Fruit fly (Drosophila melanogaster) whole organism, embryonic: ENCODE data around the gene CG14718.

Experiments used
- Bdp1 ChIP-seq: fragments of 200-800 bp; sonication (Bioruptor generic); optimal IDR thresholded peaks from 3 replicates; lab custom pipeline; 2016; ENCODE audit warnings: missing biosample characterization, missing genetic modification characterization
- CG10147 ChIP-seq: fragments of 200-800 bp; sonication (Bioruptor generic); optimal IDR thresholded peaks from 2 replicates; lab custom pipeline; 2019; ENCODE audit warnings: missing biosample characterization, mild to moderate bottlenecking, missing genetic modification characterization, moderate library complexity
- CG12744 ChIP-seq: fragments of 200-800 bp; sonication (Bioruptor generic); optimal IDR thresholded peaks from 2 replicates; lab custom pipeline; 2016; ENCODE audit warnings: missing biosample characterization, missing genetic modification characterization
- CG12769 ChIP-seq: fragments of 200-800 bp; sonication (Bioruptor generic); optimal IDR thresholded peaks from 2 replicates; lab custom pipeline; 2019; ENCODE audit warnings: missing biosample characterization, mild to moderate bottlenecking, missing genetic modification characterization, moderate library complexity
- CG15514 ChIP-seq: fragments of 200-800 bp; sonication (Bioruptor generic); optimal IDR thresholded peaks from 3 replicates; lab custom pipeline; 2017; ENCODE audit warnings: missing biosample characterization, missing genetic modification characterization, mild to moderate bottlenecking, moderate library complexity, missing genetic modification reagents
- CG1603 ChIP-seq: fragments of 200-800 bp; sonication (Bioruptor generic); optimal IDR thresholded peaks from 2 replicates; lab custom pipeline; 2019; ENCODE audit warnings: missing biosample characterization, mild to moderate bottlenecking, missing genetic modification characterization, moderate library complexity
- CG17359 ChIP-seq: fragments of 200-800 bp; sonication (Bioruptor generic); optimal IDR thresholded peaks from 3 replicates; lab custom pipeline; 2018; ENCODE audit warnings: missing biosample characterization, mild to moderate bottlenecking, missing genetic modification characterization, moderate library complexity
- CG17361 ChIP-seq: fragments of 200-800 bp; sonication (Bioruptor generic); IDR thresholded peaks from 3 replicates; pipeline ENCODE4 v1.3.6; 2022; ENCODE audit warnings: missing biosample characterization, missing genetic modification characterization
- CG17385 ChIP-seq: fragments of 200-800 bp; sonication (Bioruptor generic); optimal IDR thresholded peaks from 3 replicates; lab custom pipeline; 2018; ENCODE audit warnings: missing biosample characterization, mild to moderate bottlenecking, missing genetic modification characterization
- CG17568 ChIP-seq: fragments of 200-800 bp; sonication (Bioruptor generic); optimal IDR thresholded peaks from 2 replicates; lab custom pipeline; 2018; ENCODE audit warnings: missing biosample characterization, mild to moderate bottlenecking, missing genetic modification characterization, moderate library complexity
- CG18599 ChIP-seq: fragments of 200-800 bp; sonication (Bioruptor generic); optimal IDR thresholded peaks from 3 replicates; lab custom pipeline; 2017; ENCODE audit warnings: missing biosample characterization, missing genetic modification characterization, mild to moderate bottlenecking, moderate library complexity, missing genetic modification reagents
- CG2120 ChIP-seq: fragments of 200-800 bp; sonication (Bioruptor generic); optimal IDR thresholded peaks from 3 replicates; lab custom pipeline; 2016; ENCODE audit warnings: missing biosample characterization, missing genetic modification characterization
- CG30403 ChIP-seq: fragments of 200-800 bp; sonication (Bioruptor generic); optimal IDR thresholded peaks from 3 replicates; lab custom pipeline; 2016; ENCODE audit warnings: missing biosample characterization, missing genetic modification characterization
- CG4707 ChIP-seq: fragments of 200-800 bp; sonication (Bioruptor generic); optimal IDR thresholded peaks from 2 replicates; lab custom pipeline; 2018; ENCODE audit warnings: missing biosample characterization, mild to moderate bottlenecking, missing genetic modification characterization, moderate library complexity
- CG6254 ChIP-seq: fragments of 200-800 bp; sonication (Bioruptor generic); optimal IDR thresholded peaks from 3 replicates; lab custom pipeline; 2017; ENCODE audit warnings: mild to moderate bottlenecking, missing biosample characterization, missing genetic modification reagents, missing genetic modification characterization
- CG6813 ChIP-seq: fragments of 200-800 bp; sonication (Bioruptor generic); optimal IDR thresholded peaks from 2 replicates; lab custom pipeline; 2017; ENCODE audit warnings: missing biosample characterization, missing genetic modification characterization, mild to moderate bottlenecking, moderate library complexity, missing genetic modification reagents
- CG9727 ChIP-seq: fragments of 200-800 bp; sonication (Bioruptor generic); optimal IDR thresholded peaks from 3 replicates; lab custom pipeline; 2017; ENCODE audit warnings: missing biosample characterization, mild to moderate bottlenecking, missing genetic modification characterization
- CG9797 ChIP-seq: fragments of 200-800 bp; sonication (Bioruptor generic); optimal IDR thresholded peaks from 3 replicates; lab custom pipeline; 2018; ENCODE audit warnings: missing biosample characterization, mild to moderate bottlenecking, missing genetic modification characterization
- CG9817 ChIP-seq: fragments of 200-800 bp; sonication (Bioruptor generic); optimal IDR thresholded peaks from 2 replicates; lab custom pipeline; 2018; ENCODE audit warnings: missing biosample characterization, mild to moderate bottlenecking, missing genetic modification characterization, moderate library complexity
- D19A ChIP-seq: fragments of 200-800 bp; optimal IDR thresholded peaks from 3 replicates; lab custom pipeline; 2019; ENCODE audit warnings: missing biosample characterization, mild to moderate bottlenecking, missing genetic modification characterization, moderate library complexity
- Dbx ChIP-seq: fragments of 200-800 bp; sonication (Bioruptor generic); IDR thresholded peaks from 3 replicates; pipeline ENCODE4 v1.3.6; 2022; ENCODE audit warnings: missing biosample characterization, missing genetic modification characterization
- Deaf1 ChIP-seq: fragments of 200-800 bp; optimal IDR thresholded peaks from 3 replicates; lab custom pipeline; 2019; ENCODE audit warnings: missing biosample characterization, mild to moderate bottlenecking, missing genetic modification characterization, moderate library complexity
- ERR ChIP-seq: fragments of 200-800 bp; sonication (Bioruptor generic); optimal IDR thresholded peaks from 2 replicates; lab custom pipeline; 2016; ENCODE audit warnings: missing biosample characterization, missing genetic modification characterization
- Fer3 ChIP-seq: fragments of 200-800 bp; sonication (Bioruptor generic); optimal IDR thresholded peaks from 2 replicates; lab custom pipeline; 2018; ENCODE audit warnings: missing biosample characterization, mild to moderate bottlenecking, missing genetic modification characterization, moderate library complexity
- HLH3B ChIP-seq: fragments of 200-800 bp; sonication (Bioruptor generic); IDR thresholded peaks from 2 replicates; pipeline ENCODE4 v1.3.6; 2022; ENCODE audit warnings: missing biosample characterization, missing genetic modification characterization
- Hey ChIP-seq: fragments of 200-800 bp; sonication (Bioruptor generic); optimal IDR thresholded peaks from 3 replicates; lab custom pipeline; 2018; ENCODE audit warnings: missing biosample characterization, mild to moderate bottlenecking, missing genetic modification characterization
- HmgZ ChIP-seq: fragments of 200-800 bp; sonication (Bioruptor generic); optimal IDR thresholded peaks from 2 replicates; lab custom pipeline; 2018; ENCODE audit warnings: missing biosample characterization, mild to moderate bottlenecking, missing genetic modification characterization
- Jarid2 ChIP-seq: fragments of 200-800 bp; sonication (Bioruptor generic); optimal IDR thresholded peaks from 3 replicates; lab custom pipeline; 2017; ENCODE audit warnings: mild to moderate bottlenecking, missing biosample characterization, missing genetic modification reagents, missing genetic modification characterization
- Med ChIP-seq: fragments of 200-800 bp; sonication (Bioruptor generic); peaks from one replicate; lab custom pipeline; 2016; ENCODE audit warnings: missing biosample characterization, missing genetic modification characterization, mild to moderate bottlenecking, inconsistent platforms, moderate library complexity
- Nf-YA ChIP-seq: fragments of 200-800 bp; sonication (Bioruptor generic); IDR thresholded peaks from 2 replicates; pipeline ENCODE4 v1.3.6; 2022; ENCODE audit warnings: missing biosample characterization, missing genetic modification characterization
- Poxn ChIP-seq: fragments of 200-800 bp; sonication (Bioruptor generic); IDR thresholded peaks from 2 replicates; pipeline ENCODE4 v1.3.6; 2022; ENCODE audit warnings: missing biosample characterization, missing genetic modification characterization
- Taf1 ChIP-seq: fragments of 200-800 bp; sonication (Bioruptor generic); IDR thresholded peaks from 2 replicates; pipeline ENCODE4 v1.3.6; 2022; ENCODE audit warnings: missing biosample characterization, missing genetic modification characterization
- bcd ChIP-seq: fragments of 200-800 bp; sonication (Bioruptor generic); optimal IDR thresholded peaks from 2 replicates; lab custom pipeline; 2017; ENCODE audit warnings: missing biosample characterization, mild to moderate bottlenecking, missing genetic modification characterization
- bowl ChIP-seq: fragments of 200-800 bp; sonication (Bioruptor generic); IDR thresholded peaks from 2 replicates; pipeline ENCODE4 v1.3.6; 2022; ENCODE audit warnings: missing biosample characterization, missing genetic modification characterization
- ci ChIP-seq: fragments of 200-800 bp; sonication (Bioruptor generic); IDR thresholded peaks from 3 replicates; pipeline ENCODE4 v1.3.6; 2022; ENCODE audit warnings: missing biosample characterization, missing genetic modification characterization
- dysf ChIP-seq: fragments of 200-800 bp; sonication (Bioruptor generic); IDR thresholded peaks from 3 replicates; pipeline ENCODE4 v1.3.6; 2022; ENCODE audit warnings: missing biosample characterization, missing genetic modification characterization
- en ChIP-seq: fragments of 200-800 bp; sonication (Bioruptor generic); optimal IDR thresholded peaks from 2 replicates; lab custom pipeline; 2016; ENCODE audit warnings: missing biosample characterization, missing genetic modification characterization
- exex ChIP-seq: fragments of 200-800 bp; sonication (Bioruptor generic); optimal IDR thresholded peaks from 4 replicates; lab custom pipeline; 2018; ENCODE audit warnings: missing biosample characterization, mild to moderate bottlenecking, missing genetic modification characterization, moderate library complexity
- fd3F ChIP-seq: fragments of 200-800 bp; sonication (Bioruptor generic); optimal IDR thresholded peaks from 2 replicates; lab custom pipeline; 2018; ENCODE audit warnings: missing biosample characterization, mild to moderate bottlenecking, missing genetic modification characterization, moderate library complexity
- gcm ChIP-seq: fragments of 200-800 bp; sonication (Bioruptor generic); optimal IDR thresholded peaks from 2 replicates; lab custom pipeline; 2019; ENCODE audit warnings: missing biosample characterization, mild to moderate bottlenecking, missing genetic modification characterization, moderate library complexity
- gsb ChIP-seq: fragments of 200-800 bp; sonication (Bioruptor generic); IDR thresholded peaks from 2 replicates; pipeline ENCODE4 v1.3.6; 2022; ENCODE audit warnings: missing biosample characterization, missing genetic modification characterization
- kah ChIP-seq: fragments of 200-800 bp; sonication (Bioruptor generic); optimal IDR thresholded peaks from 2 replicates; lab custom pipeline; 2018; ENCODE audit warnings: missing biosample characterization, mild to moderate bottlenecking, missing genetic modification characterization
- lmd ChIP-seq: fragments of 200-800 bp; sonication (Bioruptor generic); IDR thresholded peaks from 2 replicates; pipeline ENCODE4 v1.3.6; 2022; ENCODE audit warnings: missing biosample characterization, missing genetic modification characterization
- mirr ChIP-seq: fragments of 200-800 bp; sonication (Bioruptor generic); optimal IDR thresholded peaks from 3 replicates; lab custom pipeline; 2018; ENCODE audit warnings: missing biosample characterization, mild to moderate bottlenecking, missing genetic modification characterization
- onecut ChIP-seq: fragments of 200-800 bp; sonication (Bioruptor generic); IDR thresholded peaks from 2 replicates; pipeline ENCODE4 v1.3.6; 2022; ENCODE audit warnings: missing biosample characterization, missing genetic modification characterization
- scrt ChIP-seq: fragments of 200-800 bp; sonication (Bioruptor generic); optimal IDR thresholded peaks from 2 replicates; lab custom pipeline; 2018; ENCODE audit warnings: missing biosample characterization, mild to moderate bottlenecking, missing genetic modification characterization, moderate library complexity
- sim ChIP-seq: fragments of 200-800 bp; sonication (Bioruptor generic); IDR thresholded peaks from 2 replicates; pipeline ENCODE4 v1.3.6; 2022; ENCODE audit warnings: missing biosample characterization, missing genetic modification characterization
- sima ChIP-seq: fragments of 200-800 bp; sonication (Bioruptor generic); optimal IDR thresholded peaks from 2 replicates; lab custom pipeline; 2016; ENCODE audit warnings: missing biosample characterization, missing genetic modification characterization
- sisA ChIP-seq: fragments of 200-800 bp; sonication (Bioruptor generic); IDR thresholded peaks from 2 replicates; pipeline ENCODE4 v1.3.6; 2022; ENCODE audit warnings: missing biosample characterization, missing genetic modification characterization
- sob ChIP-seq: fragments of 200-800 bp; sonication (Bioruptor generic); IDR thresholded peaks from 2 replicates; pipeline ENCODE4 v1.3.6; 2022; ENCODE audit warnings: missing biosample characterization, missing genetic modification characterization
- toy ChIP-seq: fragments of 200-800 bp; sonication (Bioruptor generic); IDR thresholded peaks from 2 replicates; pipeline ENCODE4 v1.3.6; 2022; ENCODE audit warnings: missing biosample characterization, missing genetic modification characterization

Gene CG14718

DNA sequence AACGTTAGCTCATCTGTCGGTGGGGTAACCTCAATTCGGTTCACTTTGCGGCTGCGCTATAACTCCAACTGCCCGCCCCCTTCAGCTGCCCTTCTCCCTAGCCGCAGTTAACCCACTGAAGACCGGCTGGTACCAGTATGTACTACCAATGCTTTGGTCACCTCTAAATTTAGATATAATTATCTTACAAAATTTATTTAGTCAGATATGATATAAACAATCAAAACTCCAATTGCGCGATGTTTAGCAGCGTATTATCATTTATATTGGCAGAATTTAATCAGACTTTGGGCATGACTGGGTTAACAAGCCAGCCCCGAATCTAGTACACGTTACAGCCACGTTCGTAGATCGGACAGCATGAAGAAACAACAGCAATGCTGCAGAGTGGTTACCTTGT is 38.7 kb upstream of the CG14718 start (continued):
- TF ChIP-seq HLH3B (peak; percentile 55), Poxn (no peak), bcd (GFP tag; lab: Kevin White, UChicago) (peak; percentile 12), Deaf1 (peak; percentile 19), exex (tag; lab: Kevin White, UChicago) (peak; percentile 9), en (GFP tag; lab: Kevin White, UChicago) (no peak), HmgZ (tag; lab: Kevin White, UChicago) (peak; percentile 38), CG18599 (GFP tag; lab: Kevin White, UChicago) (peak; percentile 64), CG17568 (GFP tag; lab: Kevin White, UChicago) (peak; percentile 49), onecut (0 out of 2 replicates have a peak, but pooled peaks have one; percentile 13), CG9797 (GFP tag; lab: Kevin White, UChicago) (no peak), Hey (tag; lab: Kevin White, UChicago) (no peak), CG17385 (GFP tag; lab: Kevin White, UChicago) (peak; percentile 50), D19A (tag; lab: Kevin White, UChicago) (peak; percentile 23), CG17361 (GFP tag; lab: Robert Waterston, UW) (0 out of 3 replicates have a peak, but pooled peaks have one; percentile 38), CG9817 (tag; lab: Kevin White, UChicago) (peak; percentile 35), toy (no peak), Jarid2 (GFP tag; lab: Kevin White, UChicago) (peak; percentile 11), ci (peak; percentile 36; the same call in 1 of the 3 replicates), CG15514 (GFP tag; lab: Kevin White, UChicago) (peak; percentile 28), Fer3 (tag; lab: Kevin White, UChicago) (peak; percentile 55), CG2120 (GFP tag; lab: Kevin White, UChicago) (peak; percentile 49), Dbx (GFP tag; lab: Robert Waterston, UW) (no peak), Taf1 (no peak), gsb (GFP tag; lab: Robert Waterston, UW) (no peak), dysf (peak; percentile 70), sim (GFP tag; lab: Robert Waterston, UW) (0 out of 2 replicates have a peak, but pooled peaks have one; percentile 9), Bdp1 (GFP tag; lab: Kevin White, UChicago) (no peak), lmd (GFP tag; lab: Robert Waterston, UW) (peak; percentile 40), CG12769 (tag; lab: Kevin White, UChicago) (peak; percentile 67), CG17359 (tag; lab: Kevin White, UChicago) (peak; percentile 59), mirr (GFP tag; lab: Kevin White, UChicago) (no peak), sima (GFP tag; lab: Kevin White, UChicago) (no peak), CG6813 (peak; percentile 37), CG10147 (GFP tag; lab: Kevin White, UChicago) (peak; percentile 57), CG4707 (peak; percentile 20), scrt (GFP tag; lab: Kevin White, UChicago) (peak; percentile 53), gcm (GFP tag; lab: Kevin White, UChicago) (peak; percentile 29), kah (GFP tag; lab: Kevin White, UChicago) (peak; percentile 56), bowl (GFP tag; lab: Robert Waterston, UW) (peak; percentile 28; the same call in 1 of the 2 replicates), CG12744 (no peak), Nf-YA (no peak), CG6254 (GFP tag; lab: Kevin White, UChicago) (peak; percentile 8), ERR (no peak), CG9727 (GFP tag; lab: Kevin White, UChicago) (peak; percentile 8), fd3F (peak; percentile 20), sisA (GFP tag; lab: Robert Waterston, UW) (peak; percentile 41), sob (GFP tag; lab: Robert Waterston, UW) (peak; percentile 58; the same call in 1 of the 2 replicates), CG30403 (GFP tag; lab: Kevin White, UChicago) (peak; percentile 34), CG1603 (tag; lab: Kevin White, UChicago) (peak; percentile 65), Med (GFP tag; lab: Kevin White, UChicago) (peak; percentile 84)
